Worm (Caenorhabditis elegans) whole organism, L1 larva: ENCODE data around the gene F21D9.2.

Source experiments
- aly-2 ChIP-seq: fragments of 150-350 bp; optimal IDR thresholded peaks from 2 replicates; lab custom pipeline; 2014; ENCODE audit warnings: missing biosample characterization, missing genetic modification characterization
- ama-1 ChIP-seq: fragments of 150-350 bp; optimal IDR thresholded peaks from 2 replicates; lab custom pipeline; 2014
- ceh-82 ChIP-seq, 3 experiments: fragments of 150-350 bp in 1 of 3; sonication (generic microtip) in 2 of 3; optimal IDR thresholded peaks; 2 replicates each; lab custom pipeline; 2014 to 2017; ENCODE audit warnings: missing biosample characterization in 3 of 3, missing genetic modification characterization in 3 of 3
- ces-1 ChIP-seq: fragments of 150-350 bp; optimal IDR thresholded peaks from 2 replicates; lab custom pipeline; 2014; ENCODE audit warnings: missing biosample characterization, missing genetic modification reagents, missing genetic modification characterization
- elt-3 ChIP-seq, 6 experiments: fragments of 150-350 bp in 1 of 6; sonication (generic microtip); optimal IDR thresholded peaks; 2 replicates each; lab custom pipeline; 2017 to 2018; ENCODE audit warnings: missing biosample characterization in 6 of 6, missing genetic modification characterization in 6 of 6, inconsistent platforms in 1 of 6
- lin-13 ChIP-seq: fragments of 150-350 bp; optimal IDR thresholded peaks from 2 replicates; lab custom pipeline; 2014; ENCODE audit warnings: missing biosample characterization, missing genetic modification reagents, missing genetic modification characterization
- lsy-2 ChIP-seq, 2 experiments: fragments of 150-350 bp; optimal IDR thresholded peaks; 2 replicates each; lab custom pipeline; 2014; ENCODE audit warnings: missing biosample characterization in 2 of 2, missing genetic modification characterization in 2 of 2
- mdl-1 ChIP-seq, 2 experiments: fragments of 150-350 bp; optimal IDR thresholded peaks; 2 replicates each; lab custom pipeline; 2014 to 2017; ENCODE audit warnings: missing biosample characterization in 2 of 2, missing genetic modification characterization in 2 of 2, inconsistent platforms in 1 of 2
- nhr-76 ChIP-seq: sonication (generic microtip); optimal IDR thresholded peaks from 2 replicates; lab custom pipeline; 2017; ENCODE audit warnings: missing biosample characterization, missing genetic modification characterization
- nhr-84 ChIP-seq: sonication (generic microtip); optimal IDR thresholded peaks from 2 replicates; lab custom pipeline; 2017; ENCODE audit warnings: missing biosample characterization, missing genetic modification characterization
- pag-3 ChIP-seq: sonication (generic microtip); optimal IDR thresholded peaks from 2 replicates; lab custom pipeline; 2017; ENCODE audit warnings: missing genetic modification characterization, mild to moderate bottlenecking, missing compliant biosample characterization, antibody characterized with exemption, borderline replicate concordance; ENCODE audit not compliant: insufficient read depth
- snu-23 ChIP-seq: sonication (generic microtip); optimal IDR thresholded peaks from 2 replicates; lab custom pipeline; 2016; ENCODE audit warnings: missing genetic modification characterization, missing compliant biosample characterization
- unc-130 ChIP-seq: fragments of 150-350 bp; optimal IDR thresholded peaks from 2 replicates; lab custom pipeline; 2017; ENCODE audit warnings: missing biosample characterization, missing genetic modification characterization, inconsistent platforms
- unc-98 ChIP-seq: fragments of 200-800 bp; sonication (Bioruptor generic); IDR thresholded peaks from 2 replicates; pipeline ENCODE4 v1.3.6; 2022; ENCODE audit warnings: missing genetic modification characterization, missing compliant biosample characterization

- TF ChIP-seq aly-2 (no peak), unc-130 (tag; lab: Kevin White, UChicago) (no peak), pag-3 (tag; lab: Kevin White, UChicago) (no peak), unc-98 (GFP tag; lab: Robert Waterston, UW) (no peak), lin-13 (GFP tag; lab: Kevin White, UChicago) (no peak), nhr-76 (tag; lab: Kevin White, UChicago) (no peak), ama-1 (no peak), mdl-1 (tag; optimal IDR thresholded peaks at IDR 0.05; lab: Kevin White, UChicago) (no peak), lsy-2 (tag; optimal IDR thresholded peaks at IDR 0.05; lab: Kevin White, UChicago) (no peak), nhr-84 (no peak), ceh-82 (tag; optimal IDR thresholded peaks at IDR 0.05; lab: Kevin White, UChicago) (no peak), ces-1 (GFP tag; lab: Kevin White, UChicago) (no peak), snu-23 (GFP tag; lab: Kevin White, UChicago) (no peak), elt-3 (tag; optimal IDR thresholded peaks at IDR 0.05; lab: Kevin White, UChicago) (no peak)
These were observed 22.1 kb downstream of the F21D9.2 start, which contains the start of the genes fbxb-115 and fbxb-1 for ce11 chrV:19240129-19240528.
